Worm (Caenorhabditis elegans) whole organism, midembryonic: ENCODE data around the gene R02F2.9.

Experiments used
- T22C8.4 ChIP-seq: fragments of 200-800 bp; sonication (Bioruptor generic); IDR thresholded peaks from 2 replicates; pipeline ENCODE4 v1.3.6; 2022; ENCODE audit warnings: missing genetic modification characterization, missing compliant biosample characterization
- cog-1 ChIP-seq: sonication (generic microtip); optimal IDR thresholded peaks from 2 replicates; lab custom pipeline; 2016; ENCODE audit warnings: missing genetic modification characterization, missing compliant biosample characterization
- flt-1 ChIP-seq: fragments of 200-800 bp; sonication (Bioruptor generic); IDR thresholded peaks from 2 replicates; pipeline ENCODE4 v1.3.6; 2022; ENCODE audit warnings: missing genetic modification characterization, missing compliant biosample characterization
- klf-2 ChIP-seq: fragments of 200-800 bp; sonication (Bioruptor generic); conservative IDR thresholded peaks from 2 replicates; pipeline ENCODE4 v1.3.6; 2022; ENCODE audit warnings: missing genetic modification reagents, missing genetic modification characterization, missing compliant biosample characterization
- med-1 ChIP-seq: sonication (generic microtip); optimal IDR thresholded peaks from 2 replicates; lab custom pipeline; 2017; ENCODE audit warnings: missing genetic modification characterization, mild to moderate bottlenecking, missing compliant biosample characterization, antibody characterized with exemption, missing genetic modification reagents; ENCODE audit not compliant: insufficient read depth
- ref-1 ChIP-seq: fragments of 200-800 bp; sonication (Bioruptor generic); conservative IDR thresholded peaks from 2 replicates; pipeline ENCODE4 v1.3.6; 2022; ENCODE audit warnings: missing genetic modification reagents, missing genetic modification characterization, missing compliant biosample characterization
- tab-1 ChIP-seq: fragments of 200-800 bp; sonication (Bioruptor generic); IDR thresholded peaks from 2 replicates; pipeline ENCODE4 v1.3.6; 2022; ENCODE audit warnings: missing genetic modification characterization, missing compliant biosample characterization
- ztf-23 ChIP-seq: fragments of 200-800 bp; sonication (Bioruptor generic); IDR thresholded peaks from 2 replicates; pipeline ENCODE4 v1.3.6; 2022; ENCODE audit warnings: missing genetic modification reagents, missing genetic modification characterization, missing compliant biosample characterization
- ztf-29 ChIP-seq: fragments of 200-800 bp; sonication (Bioruptor generic); IDR thresholded peaks from 2 replicates; pipeline ENCODE4 v1.3.6; 2022; ENCODE audit warnings: missing genetic modification reagents, missing genetic modification characterization, missing compliant biosample characterization

The R02F2.9 gene

DNA sequence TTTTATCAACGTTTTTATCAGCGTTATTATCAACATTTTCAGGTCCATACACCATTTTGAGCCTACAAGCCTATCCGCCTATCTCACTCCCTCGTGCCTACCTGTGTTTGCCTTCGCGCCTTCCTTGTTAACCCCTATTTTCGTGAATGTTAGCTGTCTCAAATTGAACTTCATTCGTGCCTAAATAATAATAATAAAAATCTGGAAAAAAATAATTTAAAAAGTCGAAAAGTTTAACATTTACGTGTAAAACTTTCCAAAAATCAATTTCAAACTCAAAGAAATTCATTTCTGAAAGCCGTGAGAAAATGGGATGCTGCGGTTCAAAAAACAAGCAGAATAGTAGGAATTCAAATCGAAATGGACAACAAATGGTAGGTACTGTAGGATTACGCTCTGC lies 21.0 kb upstream of the R02F2.9 start, which contains the start of gene R02F2.10:
TSS of gene R02F2.10 (plus strand) at position 301 of the 400 bp plus-strand sequence.
- no peak for TF ChIP-seq klf-2 (GFP tag; lab: Robert Waterston, UW)
- no peak for TF ChIP-seq T22C8.4
- no peak for TF ChIP-seq flt-1 (GFP tag; lab: Robert Waterston, UW)
- TF ChIP-seq med-1 (GFP tag; lab: Kevin White, UChicago) = no peak
- TF ChIP-seq ztf-29 (GFP tag; lab: Robert Waterston, UW) = no peak
- TF ChIP-seq cog-1 (tag; lab: Kevin White, UChicago) = no peak
- TF ChIP-seq tab-1 (GFP tag; lab: Robert Waterston, UW) = no peak
- no peak for TF ChIP-seq ref-1 (GFP tag; lab: Robert Waterston, UW)
- TF ChIP-seq ztf-23 (GFP tag; lab: Robert Waterston, UW) = no peak

DNA sequence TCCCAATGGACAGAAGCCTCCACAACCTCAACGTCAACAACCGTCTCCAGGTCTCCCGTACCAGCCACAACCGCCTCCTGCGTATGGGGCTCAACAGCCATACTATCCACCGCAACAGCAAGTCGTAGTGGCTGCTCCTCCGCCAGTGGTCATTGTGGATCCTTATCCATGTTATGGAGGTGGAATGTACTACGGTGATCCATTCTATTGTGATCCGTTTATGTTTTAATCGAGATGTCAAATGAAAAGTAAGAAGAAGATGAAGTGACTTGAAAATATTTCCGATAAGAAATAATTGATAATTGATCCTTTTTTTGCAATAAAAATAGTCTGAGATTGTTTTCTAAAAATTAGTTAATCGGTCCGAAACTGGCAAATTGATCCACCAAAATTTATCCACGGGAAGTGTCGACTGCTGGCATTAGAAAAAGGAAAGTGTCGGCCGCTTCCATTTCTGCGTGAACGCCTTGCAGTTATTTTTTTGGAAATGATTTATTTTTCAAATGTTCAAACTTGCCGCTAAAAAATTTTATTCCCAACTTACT lies 20.1 kb upstream of the R02F2.9 start, which contains the start of the genes R02F2.6 and R02F2.5:
TSS of gene R02F2.6 (minus strand) at position 101 of the 545 bp plus-strand sequence.
TSS of gene R02F2.5 (plus strand) at position 495 of the 545 bp plus-strand sequence.
- TF ChIP-seq tab-1 (GFP tag; lab: Robert Waterston, UW) (no peak), ztf-23 (GFP tag; lab: Robert Waterston, UW) (no peak), ztf-29 (GFP tag; lab: Robert Waterston, UW) (no peak), cog-1 (tag; lab: Kevin White, UChicago) (no peak), ref-1 (GFP tag; lab: Robert Waterston, UW) (no peak), flt-1 (GFP tag; lab: Robert Waterston, UW) (no peak), klf-2 (GFP tag; lab: Robert Waterston, UW) (no peak), med-1 (GFP tag; lab: Kevin White, UChicago) (no peak), T22C8.4 (no peak)

DNA sequence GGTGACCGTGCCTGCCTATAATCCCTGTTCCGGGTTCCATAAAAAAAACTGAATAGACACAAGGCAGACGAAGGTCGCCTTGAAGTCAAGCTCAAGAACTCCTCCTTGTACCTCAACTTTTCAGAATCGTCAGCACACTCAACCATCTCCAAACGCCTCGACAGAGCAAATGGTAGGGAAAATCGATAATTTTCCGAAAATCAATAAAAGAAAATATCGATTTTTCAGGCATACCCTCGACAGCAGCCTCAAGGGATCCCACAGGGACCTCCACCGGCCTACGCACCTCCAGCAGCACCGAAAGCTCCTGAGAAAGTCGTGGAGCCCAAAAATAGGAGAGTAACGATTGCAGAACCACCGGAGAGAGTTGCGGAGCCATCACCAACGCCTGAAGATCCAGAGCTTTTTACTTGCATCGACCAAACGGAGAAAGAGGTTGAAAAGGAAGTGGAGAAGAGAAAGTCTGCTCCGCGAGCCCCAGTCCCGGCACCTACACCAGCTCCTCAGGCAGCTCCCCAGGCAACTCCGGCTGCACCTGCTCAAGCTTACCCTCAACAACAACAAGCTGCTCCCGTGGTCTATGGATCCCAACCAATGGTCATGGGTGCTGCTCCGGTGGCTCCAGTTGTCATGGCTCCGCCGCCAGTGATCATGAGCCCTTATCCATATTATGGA lies 19.4 kb upstream of the R02F2.9 start:
- TF ChIP-seq T22C8.4 = peak; percentile 74
- no peak for TF ChIP-seq klf-2 (GFP tag; lab: Robert Waterston, UW)
- TF ChIP-seq flt-1 (GFP tag; lab: Robert Waterston, UW) = no peak

DNA sequence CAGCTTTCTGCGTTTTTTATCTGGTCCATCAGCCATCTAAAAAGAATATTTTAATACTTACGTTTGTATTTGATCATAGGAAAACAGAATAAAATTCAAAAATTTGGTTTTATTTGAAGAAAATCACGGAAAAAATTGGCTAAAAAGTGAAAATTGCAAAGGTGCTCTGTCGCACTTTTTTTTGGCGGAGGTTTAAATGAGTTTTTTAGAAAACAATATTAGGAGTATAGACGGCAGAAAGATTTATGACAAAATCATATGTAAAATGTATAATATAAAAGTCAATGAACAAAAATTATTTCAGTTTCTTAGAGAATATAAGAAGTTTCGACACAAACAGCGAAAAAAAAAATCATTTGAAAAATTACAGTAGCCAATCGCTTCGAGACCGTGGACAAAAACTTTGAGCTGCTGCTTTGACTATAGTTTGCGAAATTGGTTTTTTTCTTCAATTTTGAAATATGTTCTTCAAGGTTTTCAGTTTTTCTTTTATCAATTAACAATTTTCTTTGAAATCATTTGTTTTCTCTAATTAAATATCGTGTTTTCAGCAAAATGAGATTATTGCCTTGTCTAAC lies 15.2 kb upstream of the R02F2.9 start, which contains the start of the genes R02F2.7 and R02F2.4:
TSS of gene R02F2.7 (minus strand) at position 36 of the 578 bp plus-strand sequence.
TSS of gene R02F2.4 (plus strand) at position 552 of the 578 bp plus-strand sequence.
- TF ChIP-seq klf-2 (GFP tag; lab: Robert Waterston, UW) (no peak), ztf-29 (GFP tag; lab: Robert Waterston, UW) (no peak), flt-1 (GFP tag; lab: Robert Waterston, UW) (no peak), T22C8.4 (no peak), ztf-23 (GFP tag; lab: Robert Waterston, UW) (no peak), cog-1 (tag; lab: Kevin White, UChicago) (no peak), tab-1 (GFP tag; lab: Robert Waterston, UW) (no peak), med-1 (GFP tag; lab: Kevin White, UChicago) (no peak), ref-1 (GFP tag; lab: Robert Waterston, UW) (no peak)

DNA sequence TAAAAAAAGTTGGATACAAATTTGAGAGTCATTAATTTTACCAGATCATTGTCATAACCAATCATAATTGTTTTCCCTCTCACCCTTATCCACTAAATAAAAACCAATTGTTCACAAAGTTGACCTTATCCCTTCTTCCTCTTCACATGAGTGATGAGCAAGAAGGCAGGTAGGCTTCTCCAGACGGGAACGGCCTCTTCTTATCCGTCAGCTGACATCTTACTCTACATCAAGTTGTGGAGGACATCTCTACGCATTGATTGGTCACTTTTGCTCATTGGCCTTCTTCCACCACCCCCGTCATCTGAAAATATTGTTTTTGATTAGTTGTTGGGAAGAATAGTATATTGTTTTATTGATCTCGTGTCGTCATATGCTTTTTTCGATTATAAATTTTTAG lies 12.6 kb upstream of the R02F2.9 start:
- no peak for TF ChIP-seq ref-1 (GFP tag; lab: Robert Waterston, UW)
- TF ChIP-seq ztf-29 (GFP tag; lab: Robert Waterston, UW) = no peak
- no peak for TF ChIP-seq T22C8.4
- no peak for TF ChIP-seq tab-1 (GFP tag; lab: Robert Waterston, UW)
- no peak for TF ChIP-seq klf-2 (GFP tag; lab: Robert Waterston, UW)
- no peak for TF ChIP-seq med-1 (GFP tag; lab: Kevin White, UChicago)
- TF ChIP-seq flt-1 (GFP tag; lab: Robert Waterston, UW) = no peak
- no peak for TF ChIP-seq cog-1 (tag; lab: Kevin White, UChicago)
- no peak for TF ChIP-seq ztf-23 (GFP tag; lab: Robert Waterston, UW)

DNA sequence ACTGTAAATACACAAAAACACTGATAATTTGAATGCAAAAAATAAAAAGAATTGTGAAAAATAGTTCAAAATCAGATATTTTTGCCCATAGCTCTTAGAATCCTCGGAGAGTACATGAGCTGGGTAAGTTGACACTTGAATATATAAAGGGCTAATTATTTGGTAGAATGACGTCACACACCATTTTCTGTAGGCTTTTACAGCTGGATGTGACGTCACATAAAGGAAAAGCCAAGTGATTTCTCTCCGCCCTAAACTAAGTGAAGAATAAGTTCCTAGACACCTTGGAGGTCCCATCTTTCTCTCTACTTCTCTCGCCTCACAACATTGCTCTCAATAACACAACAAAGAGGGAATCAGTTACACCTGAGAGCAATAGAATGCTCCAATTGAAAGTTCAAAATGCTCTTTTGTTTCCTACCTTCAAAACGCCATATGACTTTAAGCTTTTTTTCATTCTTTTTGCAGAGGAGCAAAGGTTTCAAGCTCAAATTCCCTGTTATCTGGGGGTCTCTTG lies 11.8 kb upstream of the R02F2.9 start, which contains the start of gene osg-1:
TSS of gene osg-1 (plus strand) at position 467 of the 517 bp plus-strand sequence.
- TF ChIP-seq ref-1 (GFP tag; lab: Robert Waterston, UW) = no peak
- TF ChIP-seq cog-1 (tag; lab: Kevin White, UChicago) = no peak
- TF ChIP-seq flt-1 (GFP tag; lab: Robert Waterston, UW) = no peak
- TF ChIP-seq ztf-23 (GFP tag; lab: Robert Waterston, UW) = no peak
- TF ChIP-seq ztf-29 (GFP tag; lab: Robert Waterston, UW) = no peak
- TF ChIP-seq klf-2 (GFP tag; lab: Robert Waterston, UW) = no peak
- no peak for TF ChIP-seq tab-1 (GFP tag; lab: Robert Waterston, UW)
- no peak for TF ChIP-seq med-1 (GFP tag; lab: Kevin White, UChicago)
- no peak for TF ChIP-seq T22C8.4

DNA sequence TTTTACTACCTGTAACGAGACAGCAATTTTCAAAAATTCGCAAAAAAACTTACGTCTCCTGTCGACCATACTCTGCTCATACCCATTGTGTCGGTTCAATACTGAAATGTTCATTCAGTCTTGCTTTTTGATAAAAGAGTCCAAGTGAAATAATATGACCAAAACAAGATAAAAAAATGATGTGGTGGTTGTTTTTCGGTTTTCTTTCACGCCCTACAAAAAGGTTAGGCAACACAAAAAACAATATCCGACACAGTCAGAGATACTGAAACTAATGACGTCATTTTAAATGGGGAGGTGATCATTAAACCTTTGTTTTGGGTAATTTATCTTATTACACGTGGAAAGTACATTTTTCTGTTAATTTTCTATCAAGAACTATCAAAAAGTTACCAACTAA lies 3.8 kb upstream of the R02F2.9 start, which contains the start of gene R02F2.8:
TSS of gene R02F2.8 (minus strand) at position 101 of the 400 bp plus-strand sequence.
- TF ChIP-seq cog-1 (tag; lab: Kevin White, UChicago) (no peak), tab-1 (GFP tag; lab: Robert Waterston, UW) (no peak), klf-2 (GFP tag; lab: Robert Waterston, UW) (no peak), med-1 (GFP tag; lab: Kevin White, UChicago) (no peak), T22C8.4 (no peak), ztf-29 (GFP tag; lab: Robert Waterston, UW) (no peak)

DNA sequence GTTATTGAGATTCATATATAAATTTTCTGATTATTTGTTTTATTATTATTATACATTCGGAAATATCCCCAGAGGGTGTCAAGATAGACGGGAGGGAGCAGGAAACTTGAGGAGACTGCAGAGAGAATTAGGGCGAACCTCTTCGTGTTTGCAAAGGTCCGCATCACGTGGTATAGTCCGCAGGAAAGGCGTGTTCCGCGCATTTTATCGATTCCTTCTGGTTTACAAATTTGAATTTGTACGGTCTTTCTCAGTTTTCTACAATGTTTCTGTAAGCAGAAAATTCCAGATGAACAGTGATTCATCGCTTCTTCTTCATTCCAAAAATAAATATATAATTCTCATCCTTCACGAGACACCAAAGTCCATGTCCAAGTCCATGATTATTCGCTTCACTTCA lies 952 bp downstream of the R02F2.9 start:
- no peak; the same call in 1 of the 2 replicates for TF ChIP-seq T22C8.4
- no peak for TF ChIP-seq cog-1 (tag; lab: Kevin White, UChicago)
- no peak for TF ChIP-seq ztf-29 (GFP tag; lab: Robert Waterston, UW)
- TF ChIP-seq ztf-23 (GFP tag; lab: Robert Waterston, UW) = no peak
- TF ChIP-seq flt-1 (GFP tag; lab: Robert Waterston, UW) = no peak
- no peak for TF ChIP-seq klf-2 (GFP tag; lab: Robert Waterston, UW)
- no peak for TF ChIP-seq ref-1 (GFP tag; lab: Robert Waterston, UW)
- TF ChIP-seq tab-1 (GFP tag; lab: Robert Waterston, UW) = no peak
- no peak for TF ChIP-seq med-1 (GFP tag; lab: Kevin White, UChicago)
